Worm (Caenorhabditis elegans): ENCODE results near the gene tag-275.

The tag-275 gene

ce11 chrX:6134423-6134822, 15.9 kb downstream of the tag-275 start (continued):
- TF ChIP-seq ahr-1 (tag; optimal IDR thresholded peaks at IDR 0.05) = no peak
- TF ChIP-seq sox-2 (GFP tag; IDR thresholded peaks at IDR 0.05) = no peak
- no peak for TF ChIP-seq pros-1 (tag; optimal IDR thresholded peaks at IDR 0.05)
- TF ChIP-seq Y22D7AL.16 (tag; optimal IDR thresholded peaks at IDR 0.05) = no peak
- peak; percentile 21 for TF ChIP-seq hlh-8 (tag; optimal IDR thresholded peaks at IDR 0.05)
- no peak for TF ChIP-seq hlh-13 (GFP tag; optimal IDR thresholded peaks at IDR 0.05)
- peak; percentile 70 for TF ChIP-seq ceh-19 (GFP tag; optimal IDR thresholded peaks at IDR 0.05)
- no peak for TF ChIP-seq hlh-30 (tag; optimal IDR thresholded peaks at IDR 0.05; ENCODE audit: insufficient read depth)
- TF ChIP-seq sox-4 (tag; optimal IDR thresholded peaks at IDR 0.05) = no peak
- TF ChIP-seq ceh-2 (tag; optimal IDR thresholded peaks at IDR 0.05) = no peak
- peak; percentile 39 for TF ChIP-seq ref-2 (tag; optimal IDR thresholded peaks at IDR 0.05)
- no peak for TF ChIP-seq F13H6.1 (tag; optimal IDR thresholded peaks at IDR 0.05)
- peak; percentile 40 for TF ChIP-seq ceh-18 (tag; optimal IDR thresholded peaks at IDR 0.05)
- TF ChIP-seq dmd-4 (tag; optimal IDR thresholded peaks at IDR 0.05; ENCODE audit: borderline replicate concordance) = no peak
- peak; percentile 40 for TF ChIP-seq ceh-34 (tag; optimal IDR thresholded peaks at IDR 0.05)
- peak; percentile 10 for TF ChIP-seq fax-1 (tag; optimal IDR thresholded peaks at IDR 0.05)
- TF ChIP-seq hlh-15 (tag; optimal IDR thresholded peaks at IDR 0.05) = no peak
- no peak for TF ChIP-seq ttx-3 (tag; optimal IDR thresholded peaks at IDR 0.05)
- TF ChIP-seq pag-3 (tag; optimal IDR thresholded peaks at IDR 0.05; ENCODE audit: borderline replicate concordance) = no peak
- peak; percentile 66 for TF ChIP-seq hlh-6 (tag; optimal IDR thresholded peaks at IDR 0.05)
- no peak for TF ChIP-seq madf-2 (tag; optimal IDR thresholded peaks at IDR 0.05)

- TF ChIP-seq eyg-1 (tag; optimal IDR thresholded peaks at IDR 0.05) (no peak), hlh-13 (GFP tag; optimal IDR thresholded peaks at IDR 0.05) (no peak), ceh-34 (tag; optimal IDR thresholded peaks at IDR 0.05) (no peak), unc-42 (tag; optimal IDR thresholded peaks at IDR 0.05) (no peak), hlh-6 (tag; optimal IDR thresholded peaks at IDR 0.05) (no peak), ceh-24 (tag; optimal IDR thresholded peaks at IDR 0.05) (no peak), ceh-31 (tag; optimal IDR thresholded peaks at IDR 0.05) (no peak), elt-2 (tag; optimal IDR thresholded peaks at IDR 0.05) (no peak), nhr-232 (tag; optimal IDR thresholded peaks at IDR 0.05) (no peak), F13H6.1 (tag; optimal IDR thresholded peaks at IDR 0.05) (no peak), pqm-1 (tag; optimal IDR thresholded peaks at IDR 0.05) (no peak), sox-2 (GFP tag; IDR thresholded peaks at IDR 0.05) (no peak), C08G9.2 (tag; optimal IDR thresholded peaks at IDR 0.05) (no peak), madf-2 (tag; optimal IDR thresholded peaks at IDR 0.05) (no peak), ceh-2 (tag; optimal IDR thresholded peaks at IDR 0.05) (no peak), gmeb-2 (tag; optimal IDR thresholded peaks at IDR 0.05) (no peak), ceh-22 (tag; optimal IDR thresholded peaks at IDR 0.05) (no peak), odd-2 (tag; optimal IDR thresholded peaks at IDR 0.05) (no peak), hlh-30 (tag; optimal IDR thresholded peaks at IDR 0.05; ENCODE audit: insufficient read depth) (no peak)
These were observed 21.1 kb downstream of the tag-275 start for ce11 chrX:6129277-6129676.

ce11 chrX:6128773-6129172, 21.6 kb downstream of the tag-275 start:
- TF ChIP-seq ama-1 (optimal IDR thresholded peaks at IDR 0.05) = no peak
- no peak for TF ChIP-seq unc-86 (tag; optimal IDR thresholded peaks at IDR 0.05)
- no peak for TF ChIP-seq pqm-1 (tag; optimal IDR thresholded peaks at IDR 0.05)
- no peak for TF ChIP-seq mec-3 (tag; optimal IDR thresholded peaks at IDR 0.05; ENCODE audit: borderline replicate concordance)
- no peak for TF ChIP-seq hlh-15 (tag; optimal IDR thresholded peaks at IDR 0.05)
- no peak for TF ChIP-seq tbx-2 (tag; optimal IDR thresholded peaks at IDR 0.05)
- TF ChIP-seq ceh-14 (tag; optimal IDR thresholded peaks at IDR 0.05) = no peak
- TF ChIP-seq K02D7.2 (tag; optimal IDR thresholded peaks at IDR 0.05) = no peak
- no peak for TF ChIP-seq ceh-6 (GFP tag; optimal IDR thresholded peaks at IDR 0.05)
- no peak for TF ChIP-seq nfya-1 (tag; optimal IDR thresholded peaks at IDR 0.05)

Measured in whole organism, late embryonic.